Worm (Caenorhabditis elegans): ENCODE measurements around the gene fax-1.

The fax-1 gene

ce11 chrX:3199249-3199648, at the start of gene fax-1:
fax-1 (minus strand) TSS chrX:3199349.
- no peak for TF ChIP-seq unc-62 (GFP tag; optimal IDR thresholded peaks at IDR 0.05)

- no peak for TF ChIP-seq unc-62 (GFP tag; optimal IDR thresholded peaks at IDR 0.05)
These were observed 48.6 kb upstream of the fax-1 start for ce11 chrX:3247768-3248167.

- TF ChIP-seq unc-62 (GFP tag; optimal IDR thresholded peaks at IDR 0.05) = no peak
These were observed 46.7 kb upstream of the fax-1 start, which contains the start of gene F40F4.7 for ce11 chrX:3245812-3246211. F40F4.7 (minus strand) TSS chrX:3245933.

- no peak for TF ChIP-seq unc-62 (GFP tag; optimal IDR thresholded peaks at IDR 0.05)
These were observed 45.3 kb upstream of the fax-1 start for ce11 chrX:3244402-3244801.

- no peak for TF ChIP-seq unc-62 (GFP tag; optimal IDR thresholded peaks at IDR 0.05)
These were observed 44.5 kb upstream of the fax-1 start, which contains the start of gene irg-7 for ce11 chrX:3243614-3244013. irg-7 (minus strand) TSS chrX:3243636.

- TF ChIP-seq unc-62 (GFP tag; optimal IDR thresholded peaks at IDR 0.05) = no peak
These were observed 36.2 kb upstream of the fax-1 start, which contains the start of gene F28B4.3 for ce11 chrX:3235358-3235816. F28B4.3 (minus strand) TSS chrX:3235408.

ce11 chrX:3230575-3230974, 31.4 kb upstream of the fax-1 start:
- no peak for TF ChIP-seq unc-62 (GFP tag; optimal IDR thresholded peaks at IDR 0.05)

ce11 chrX:3228701-3229100, 29.6 kb upstream of the fax-1 start:
- TF ChIP-seq unc-62 (GFP tag; optimal IDR thresholded peaks at IDR 0.05) = no peak

ce11 chrX:3226348-3227229, 27.4 kb upstream of the fax-1 start:
- no peak for TF ChIP-seq unc-62 (GFP tag; optimal IDR thresholded peaks at IDR 0.05)

ce11 chrX:3223135-3223534, 24.0 kb upstream of the fax-1 start:
- TF ChIP-seq unc-62 (GFP tag; optimal IDR thresholded peaks at IDR 0.05) = no peak

- no peak for TF ChIP-seq unc-62 (GFP tag; optimal IDR thresholded peaks at IDR 0.05)
These were observed 21.1 kb upstream of the fax-1 start, which contains the start of gene rgl-1 for ce11 chrX:3220267-3220666. rgl-1 (minus strand) TSS chrX:3220367.

ce11 chrX:3218040-3218795, 19.1 kb upstream of the fax-1 start:
- no peak for TF ChIP-seq unc-62 (GFP tag; optimal IDR thresholded peaks at IDR 0.05)

ce11 chrX:3216698-3217097, 17.5 kb upstream of the fax-1 start:
- no peak for TF ChIP-seq unc-62 (GFP tag; optimal IDR thresholded peaks at IDR 0.05)

- TF ChIP-seq unc-62 (GFP tag; optimal IDR thresholded peaks at IDR 0.05) = no peak
These were observed 10.4 kb upstream of the fax-1 start, which contains the start of gene F28B4.4 for ce11 chrX:3209523-3209922. F28B4.4 (minus strand) TSS chrX:3209623.

- TF ChIP-seq unc-62 (GFP tag; optimal IDR thresholded peaks at IDR 0.05) = no peak
These were observed 5.6 kb upstream of the fax-1 start, which contains the start of gene F28B4.1 for ce11 chrX:3204778-3205177. F28B4.1 (plus strand) TSS chrX:3205078.

ce11 chrX:3202350-3202749, 3.2 kb upstream of the fax-1 start:
- TF ChIP-seq unc-62 (GFP tag; optimal IDR thresholded peaks at IDR 0.05) = no peak

All from whole organism, dauer.